Worm (Caenorhabditis elegans) whole organism, dauer: ENCODE data around the gene C50D2.7.

Experiments used
- unc-62 ChIP-seq: sonication (generic microtip); optimal IDR thresholded peaks from 2 replicates; lab custom pipeline; 2017; ENCODE audit warnings: missing biosample characterization, missing genetic modification reagents, missing genetic modification characterization

Gene C50D2.7

DNA sequence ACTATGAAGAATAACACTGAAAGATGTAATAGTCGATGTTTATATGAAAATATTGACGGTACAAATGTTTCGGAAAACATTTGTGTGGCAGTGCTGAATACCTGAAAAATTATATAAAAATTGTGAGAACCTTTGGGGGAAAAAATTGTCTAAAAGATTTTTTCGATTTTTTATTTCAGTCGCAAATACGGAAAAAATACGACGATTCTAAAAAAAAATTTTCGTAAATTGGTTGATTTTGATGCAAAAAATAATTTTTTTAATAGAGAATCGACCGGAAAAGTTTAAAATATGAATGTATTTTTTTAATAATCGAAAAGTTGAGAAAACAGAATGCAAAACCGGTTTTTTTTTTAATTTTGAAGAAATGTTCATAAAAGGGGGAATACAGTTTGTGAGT is at the start of gene C50D2.7:
TSS of gene C50D2.7 (minus strand) at position 101 of the 400 bp plus-strand sequence.
- no peak for TF ChIP-seq unc-62

DNA sequence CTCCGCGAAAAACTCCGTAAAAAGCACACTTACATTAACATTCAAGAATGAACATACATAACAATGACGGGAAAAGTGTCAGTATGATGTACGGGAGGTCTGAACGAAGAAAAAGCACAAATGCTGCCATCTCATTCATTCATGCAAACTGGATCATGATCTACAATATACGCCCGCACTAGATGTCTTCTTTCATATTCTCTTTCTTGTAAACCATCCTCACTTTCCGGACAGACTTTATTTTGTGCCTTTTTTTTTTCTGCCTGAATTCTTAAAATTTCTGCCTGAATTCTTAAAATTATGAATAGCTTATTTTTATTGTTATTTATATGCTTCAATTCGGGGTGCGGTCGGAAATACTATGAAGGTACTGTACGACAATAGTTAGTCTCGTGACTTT is 40.1 kb upstream of the C50D2.7 start, which contains the start of gene K10B4.1:
TSS of gene K10B4.1 (plus strand) at position 301 of the 400 bp plus-strand sequence.
- no peak for TF ChIP-seq unc-62

DNA sequence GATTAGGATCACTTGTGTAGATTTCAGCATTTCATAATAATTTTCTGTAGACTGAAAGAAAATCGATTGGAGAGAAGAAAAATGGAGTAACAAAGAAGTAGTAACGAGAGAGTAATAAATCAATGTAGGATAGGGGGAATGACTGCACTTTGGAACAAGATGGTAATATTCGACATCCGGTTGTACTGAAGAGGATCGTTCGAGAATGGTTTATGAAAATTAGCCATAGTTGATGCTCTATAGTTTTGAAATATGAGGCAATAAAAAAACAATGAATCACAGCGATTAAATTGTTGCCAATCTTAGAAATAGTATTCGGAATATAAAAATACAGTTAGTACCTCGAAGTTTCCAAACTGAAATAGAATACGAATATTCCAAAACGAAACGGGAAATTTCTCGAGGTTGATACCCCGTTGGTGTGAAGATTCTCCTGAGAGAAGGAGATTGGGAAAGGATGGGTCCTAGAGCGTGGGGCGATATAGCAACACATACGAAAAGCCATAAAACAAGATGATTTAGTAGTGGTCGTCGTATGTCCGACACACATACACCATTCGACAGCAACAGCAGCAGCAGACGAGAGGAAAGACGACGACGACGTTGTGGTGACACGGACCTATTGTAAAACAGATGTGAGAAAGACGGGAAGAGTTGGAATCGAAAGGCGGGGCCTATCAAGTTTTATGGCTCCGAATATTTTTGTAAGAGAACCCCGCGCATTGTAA is 38.6 kb upstream of the C50D2.7 start, which contains the start of gene cwn-1:
TSS of gene cwn-1 (minus strand) at position 51 of the 728 bp plus-strand sequence.
- TF ChIP-seq unc-62 = no peak

DNA sequence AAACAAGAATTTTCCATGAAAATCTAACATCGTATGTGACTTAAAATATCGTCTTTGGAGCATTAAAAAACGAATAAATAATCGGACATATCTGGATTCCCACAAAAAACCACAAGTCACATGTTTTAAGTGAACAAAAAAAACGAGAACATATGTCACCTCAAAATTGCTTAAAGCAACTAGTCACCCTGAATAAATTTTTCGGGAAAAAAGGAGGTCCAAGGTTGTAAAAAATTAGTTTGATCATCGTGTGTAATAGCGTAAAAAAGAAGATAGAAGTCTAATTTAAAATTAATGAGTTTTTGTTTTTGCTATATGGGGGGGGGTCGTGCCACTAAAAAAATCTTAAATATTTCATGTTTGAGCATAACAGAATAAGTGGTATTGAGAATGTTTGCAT is 34.7 kb upstream of the C50D2.7 start:
- no peak for TF ChIP-seq unc-62

DNA sequence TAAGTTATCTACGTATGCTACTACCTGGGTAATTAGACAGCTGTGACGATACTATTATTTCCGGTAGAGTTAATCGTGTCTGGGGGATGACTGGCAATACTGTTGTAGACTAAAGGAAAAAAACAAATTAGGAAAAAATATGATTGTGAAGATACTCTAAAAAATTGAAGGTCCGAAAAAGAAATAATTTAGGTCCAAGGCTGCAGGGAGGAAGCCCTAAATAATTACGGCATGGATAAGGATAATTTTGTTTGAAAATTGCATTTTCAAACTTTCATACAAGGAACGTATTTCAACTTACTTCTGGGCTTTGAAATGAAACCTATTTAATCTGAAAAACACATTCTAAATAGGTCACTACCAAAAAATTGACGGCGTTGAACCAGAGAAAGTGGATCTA is 33.9 kb upstream of the C50D2.7 start, which contains the start of gene srd-3:
TSS of gene srd-3 (minus strand) at position 101 of the 400 bp plus-strand sequence.
- TF ChIP-seq unc-62 = no peak

DNA sequence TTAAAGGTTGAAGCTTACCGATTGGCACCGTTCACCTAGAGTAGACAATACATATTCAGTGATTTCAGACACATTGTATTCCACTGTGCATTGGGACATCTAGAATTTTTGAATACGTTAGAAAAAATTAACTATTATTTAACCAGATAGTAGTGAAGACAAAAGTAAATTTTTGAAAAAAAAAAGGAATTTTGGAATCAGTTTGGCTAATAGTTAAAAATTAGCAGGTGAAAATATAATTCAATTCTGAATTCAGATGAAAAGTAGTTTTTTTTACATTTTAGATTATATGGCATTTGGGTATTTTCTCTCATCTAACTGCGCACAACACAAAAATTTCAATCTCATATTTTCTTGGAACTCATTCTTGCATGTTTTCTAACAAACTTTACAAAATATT is 29.8 kb upstream of the C50D2.7 start, which contains the start of gene nmur-2:
TSS of gene nmur-2 (minus strand) at position 101 of the 400 bp plus-strand sequence.
- no peak for TF ChIP-seq unc-62

DNA sequence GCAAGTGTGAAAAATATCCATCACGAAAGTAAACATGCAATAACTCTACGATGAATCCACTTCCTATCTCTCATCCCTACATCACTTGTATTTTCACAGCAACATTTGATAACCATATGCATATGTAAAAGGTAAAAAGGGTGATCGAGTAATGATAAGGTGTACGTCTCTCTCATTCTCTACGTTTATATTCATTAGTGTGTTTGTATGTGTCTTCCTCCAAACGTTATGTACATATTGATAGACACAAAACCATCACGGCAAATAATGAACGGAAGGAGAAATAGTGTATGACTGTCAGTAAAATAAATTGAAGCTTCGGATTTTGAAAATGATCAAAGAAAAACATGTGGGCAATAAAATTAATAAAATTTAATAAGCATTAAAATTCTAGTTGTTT is 27.4 kb upstream of the C50D2.7 start:
- no peak for TF ChIP-seq unc-62

DNA sequence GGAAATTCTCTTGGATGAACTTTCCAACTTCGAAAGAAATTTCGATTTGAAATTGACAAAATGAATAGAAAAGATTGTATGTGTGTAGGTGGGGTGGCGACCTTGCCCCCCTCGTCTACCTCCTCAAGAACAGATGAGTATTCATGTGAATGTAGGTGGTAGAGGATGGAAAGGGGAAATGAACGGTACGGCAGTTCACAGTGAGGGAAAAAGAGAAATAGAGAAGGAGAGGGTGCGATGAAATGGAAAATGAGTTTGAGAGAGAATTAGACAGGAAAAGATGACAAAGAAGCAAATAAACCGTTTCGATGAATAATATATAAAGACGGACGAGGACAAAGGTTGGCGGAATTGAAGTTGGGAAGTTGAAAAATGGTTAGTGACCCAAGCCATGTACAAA is 26.9 kb upstream of the C50D2.7 start:
- no peak for TF ChIP-seq unc-62

DNA sequence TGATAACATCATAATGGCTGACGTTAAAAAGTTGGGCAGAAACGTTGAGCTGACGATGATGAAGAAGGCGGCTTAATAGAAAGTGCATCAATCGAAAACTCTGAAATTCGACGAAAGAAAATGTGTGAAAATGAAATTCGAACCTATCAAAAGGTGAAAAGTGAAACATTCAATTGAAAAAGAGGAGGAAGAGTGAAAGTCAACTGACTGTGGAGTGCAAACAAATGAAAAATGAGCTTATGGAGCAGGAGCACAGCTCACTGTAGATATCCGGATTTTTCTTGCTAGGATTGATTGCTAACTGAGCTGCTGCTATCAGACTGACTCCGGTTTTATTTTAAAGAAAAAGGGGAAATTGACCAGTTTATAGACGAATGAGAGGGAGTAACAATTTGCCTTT is 26.0 kb upstream of the C50D2.7 start, which contains the start of gene K10B4.3:
TSS of gene K10B4.3 (minus strand) at position 101 of the 400 bp plus-strand sequence.
- TF ChIP-seq unc-62 = no peak

DNA sequence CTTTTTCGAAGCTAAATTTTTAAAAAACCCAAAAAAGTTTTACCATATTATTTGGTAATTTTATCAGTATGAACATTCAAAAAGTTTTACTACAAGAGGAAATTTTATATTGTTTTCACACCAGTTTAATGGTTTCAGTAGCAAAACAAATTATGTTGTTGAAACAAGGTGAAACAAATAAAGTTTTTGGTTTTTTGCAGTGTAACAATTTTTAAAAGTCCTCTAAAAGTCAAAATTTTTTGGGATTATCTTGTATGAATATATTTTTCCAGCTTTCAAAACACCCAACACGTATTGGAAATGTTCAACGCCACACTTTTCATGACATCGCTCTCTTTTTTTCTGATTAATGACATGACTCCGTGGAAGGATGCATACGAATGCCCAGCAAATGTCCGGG is 21.8 kb upstream of the C50D2.7 start, which contains the start of gene srt-54:
TSS of gene srt-54 (plus strand) at position 301 of the 400 bp plus-strand sequence.
- TF ChIP-seq unc-62 = no peak

DNA sequence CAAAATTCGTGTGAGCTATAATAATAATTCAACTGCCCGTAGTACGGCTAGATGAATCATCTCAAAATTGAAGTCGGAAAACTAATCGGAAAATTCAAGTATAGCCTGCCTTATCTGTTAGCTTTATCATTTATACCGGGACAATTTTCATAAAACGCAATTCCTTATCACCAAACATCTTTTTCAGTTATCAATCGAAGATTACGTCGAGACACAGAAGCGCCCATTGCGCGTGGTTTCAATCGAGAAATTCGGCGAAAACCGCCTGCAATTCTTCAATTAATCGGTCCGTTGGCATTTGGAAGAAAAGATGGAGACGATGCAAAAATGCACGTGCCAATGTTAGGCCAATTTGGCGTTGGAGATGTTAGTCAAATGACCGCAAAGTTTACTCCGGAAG is 17.2 kb upstream of the C50D2.7 start:
- TF ChIP-seq unc-62 = no peak

DNA sequence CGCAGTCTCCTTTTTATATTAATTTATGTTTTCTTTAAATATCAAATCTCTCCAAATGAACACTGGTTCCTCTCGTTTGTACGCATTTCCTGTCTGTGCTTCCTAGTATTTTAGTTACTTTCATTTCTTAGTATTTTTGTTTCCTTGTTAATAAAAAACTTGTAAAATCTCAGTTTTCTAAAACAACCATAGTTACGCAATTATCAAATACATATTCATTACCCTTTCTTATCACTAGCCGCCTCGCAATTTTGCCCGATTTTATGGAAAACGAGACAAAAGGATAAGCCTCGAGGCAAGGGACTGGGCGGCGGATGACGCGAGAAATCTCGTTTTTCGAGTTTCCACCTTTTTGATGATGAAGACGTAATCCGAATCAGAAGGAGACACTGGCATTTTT is 16.2 kb upstream of the C50D2.7 start, which contains the start of gene C50D2.1:
TSS of gene C50D2.1 (plus strand) at position 301 of the 400 bp plus-strand sequence.
- TF ChIP-seq unc-62 = no peak

DNA sequence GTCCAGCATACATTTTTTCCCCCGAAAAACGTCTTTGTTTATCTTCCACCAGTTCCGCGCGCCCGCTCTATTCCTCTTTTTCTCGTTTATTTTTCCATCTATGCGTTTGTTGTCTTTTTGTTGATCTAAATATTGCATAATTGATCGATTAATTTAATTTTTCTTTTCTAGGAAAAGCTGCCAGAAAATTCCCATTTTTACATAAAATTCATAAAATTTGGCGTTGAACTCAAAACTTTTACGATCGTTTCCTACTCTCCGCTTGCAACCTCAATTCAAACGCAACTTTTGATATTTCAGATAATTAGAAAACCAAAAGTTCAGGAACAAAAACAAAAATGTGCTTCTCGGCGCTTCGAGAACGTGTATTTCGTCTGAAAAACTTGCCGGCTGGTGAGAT is 13.8 kb upstream of the C50D2.7 start, which contains the start of gene C50D2.2:
TSS of gene C50D2.2 (plus strand) at position 301 of the 400 bp plus-strand sequence.
- TF ChIP-seq unc-62 = no peak

DNA sequence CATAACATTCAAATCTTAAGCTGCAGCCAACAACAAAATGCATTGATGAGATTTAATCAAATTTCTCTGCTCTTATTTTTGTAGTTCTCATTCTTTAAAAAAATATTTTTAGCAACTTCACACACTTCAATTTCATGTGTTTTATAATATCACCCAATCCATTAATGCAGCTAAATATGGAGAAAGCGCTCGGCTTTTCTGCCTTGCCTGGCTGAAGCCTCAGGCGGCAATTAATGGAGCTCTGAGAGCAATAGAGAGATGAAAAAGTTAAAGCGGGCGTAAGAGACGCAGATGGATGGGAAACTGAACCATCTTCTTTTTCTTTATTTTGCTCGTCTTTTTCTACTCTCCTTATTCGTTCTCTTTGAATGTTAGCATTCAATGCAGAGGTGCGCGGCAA is 12.6 kb upstream of the C50D2.7 start:
- no peak for TF ChIP-seq unc-62

DNA sequence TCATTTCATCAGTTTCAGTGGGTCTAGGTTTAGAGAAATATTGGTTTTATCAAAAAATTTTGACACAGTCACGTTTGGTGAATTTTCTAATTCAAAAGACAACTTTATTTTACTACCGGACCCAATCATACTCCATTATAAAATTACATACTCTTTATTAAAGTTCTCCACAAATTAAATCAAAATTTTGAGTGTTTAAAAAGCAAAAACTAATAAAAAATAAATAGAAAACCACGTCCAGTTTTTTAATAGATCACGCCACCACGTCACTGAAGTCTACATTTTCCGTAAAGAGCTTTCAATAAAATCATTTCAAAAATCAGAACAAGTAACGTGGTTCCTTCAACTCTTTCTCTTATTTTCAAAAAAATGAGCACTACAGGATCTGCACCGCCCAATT is 10.8 kb upstream of the C50D2.7 start, which contains the start of gene txt-1:
TSS of gene txt-1 (plus strand) at position 301 of the 400 bp plus-strand sequence.
- no peak for TF ChIP-seq unc-62

DNA sequence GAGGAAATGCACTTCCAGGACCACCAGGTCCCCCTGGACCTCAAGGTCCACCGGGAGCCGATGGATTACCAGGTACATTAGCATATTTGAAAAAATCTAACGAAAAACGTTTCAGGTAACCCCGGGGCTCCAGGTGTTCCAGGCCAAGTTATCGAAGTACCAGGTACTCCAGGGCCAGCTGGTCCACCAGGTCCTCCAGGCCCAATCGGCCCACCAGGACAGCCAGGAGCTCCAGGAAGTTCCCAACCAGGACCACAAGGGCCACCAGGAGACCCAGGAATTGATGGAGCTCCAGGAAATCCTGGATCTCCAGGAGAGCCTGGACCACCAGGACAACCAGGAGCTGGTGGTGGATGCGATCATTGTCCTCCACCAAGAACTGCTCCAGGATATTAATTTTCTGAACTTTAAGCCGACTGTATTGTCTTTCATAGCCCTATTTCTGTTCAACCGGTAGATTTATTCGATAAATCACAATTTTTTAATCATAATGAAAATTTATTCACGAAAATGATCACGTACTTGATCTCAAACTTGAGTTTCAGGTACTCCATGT is 10.3 kb upstream of the C50D2.7 start:
- TF ChIP-seq unc-62 = no peak

DNA sequence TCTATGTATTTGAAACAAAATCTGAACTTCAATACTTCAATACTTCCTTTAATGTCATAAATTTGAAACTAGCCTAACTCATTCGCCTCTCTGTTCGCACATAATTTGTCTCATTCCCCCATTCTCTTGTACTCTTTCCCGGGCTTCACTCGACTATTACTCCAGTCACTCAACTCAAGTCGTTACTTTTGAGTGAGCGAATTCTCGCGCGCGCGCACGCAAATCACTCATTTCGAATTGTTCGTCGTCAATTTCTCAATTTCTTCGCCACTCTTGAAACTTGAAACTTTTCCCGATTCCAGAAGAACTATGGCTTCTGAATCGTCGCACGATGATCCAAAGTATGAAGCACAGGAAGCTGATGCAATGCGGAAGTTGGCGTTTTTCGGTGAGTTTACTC is 9.2 kb upstream of the C50D2.7 start, which contains the start of gene col-68:
TSS of gene col-68 (plus strand) at position 301 of the 400 bp plus-strand sequence.
- no peak for TF ChIP-seq unc-62
